Worm (Caenorhabditis elegans) whole organism, midembryonic: Measurements from ENCODE around the gene nucb-1.
A peak's percentile ranks its signal among the peaks of the same experiment; 100 is the strongest.

Experiments used
- cog-1 ChIP-seq: sonication (generic microtip); optimal IDR thresholded peaks from 2 replicates; lab custom pipeline; 2016; ENCODE audit warnings: missing genetic modification characterization, missing compliant biosample characterization
- flt-1 ChIP-seq: fragments of 200-800 bp; sonication (Bioruptor generic); IDR thresholded peaks from 2 replicates; pipeline ENCODE4 v1.3.6; 2022; ENCODE audit warnings: missing genetic modification characterization, missing compliant biosample characterization
- klf-2 ChIP-seq: fragments of 200-800 bp; sonication (Bioruptor generic); conservative IDR thresholded peaks from 2 replicates; pipeline ENCODE4 v1.3.6; 2022; ENCODE audit warnings: missing genetic modification reagents, missing genetic modification characterization, missing compliant biosample characterization
- ref-1 ChIP-seq: fragments of 200-800 bp; sonication (Bioruptor generic); conservative IDR thresholded peaks from 2 replicates; pipeline ENCODE4 v1.3.6; 2022; ENCODE audit warnings: missing genetic modification reagents, missing genetic modification characterization, missing compliant biosample characterization
- ztf-23 ChIP-seq: fragments of 200-800 bp; sonication (Bioruptor generic); IDR thresholded peaks from 2 replicates; pipeline ENCODE4 v1.3.6; 2022; ENCODE audit warnings: missing genetic modification reagents, missing genetic modification characterization, missing compliant biosample characterization

DNA sequence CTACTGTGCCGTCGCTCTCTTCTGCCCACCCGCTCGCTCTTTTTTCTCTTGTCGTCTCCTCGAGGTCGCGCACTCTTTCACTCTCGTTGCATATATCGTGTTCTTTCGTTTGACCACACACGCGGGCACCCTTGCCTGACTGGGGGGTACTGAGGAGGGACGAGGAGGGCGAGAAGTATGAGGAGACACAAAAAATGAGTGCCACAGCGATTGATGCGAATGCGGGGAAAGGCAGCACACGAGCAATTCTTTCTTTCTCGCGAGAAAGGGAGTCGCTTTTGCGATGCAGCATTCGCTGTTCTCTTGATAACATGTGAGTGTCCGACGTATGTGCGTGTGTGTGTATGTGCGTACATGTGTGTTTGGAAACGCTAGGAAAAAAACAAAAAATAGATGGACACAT lies 9.0 kb upstream of the nucb-1 start:
- TF ChIP-seq ztf-23 (GFP tag; lab: Robert Waterston, UW) (0 out of 2 replicates have a peak, but pooled peaks have one; percentile 57), flt-1 (GFP tag; lab: Robert Waterston, UW) (peak; percentile 80), cog-1 (tag; lab: Kevin White, UChicago) (peak; percentile 79), klf-2 (no peak), ref-1 (no peak)
